Fruit fly (Drosophila melanogaster) whole organism, prepupa: ENCODE data around the gene CG32650.
A peak's percentile ranks its signal among the peaks of the same experiment; 100 is the strongest.

Experiments used
- Blimp-1 ChIP-seq: fragments of 200-800 bp; sonication (Bioruptor generic); optimal IDR thresholded peaks from 3 replicates; lab custom pipeline; 2017; ENCODE audit warnings: missing biosample characterization, missing genetic modification characterization, mild to moderate bottlenecking, moderate library complexity, missing genetic modification reagents
- CG10631 ChIP-seq: fragments of 200-800 bp; sonication (Bioruptor generic); optimal IDR thresholded peaks from 2 replicates; lab custom pipeline; 2016; ENCODE audit warnings: missing biosample characterization, missing genetic modification characterization
- CG10669 ChIP-seq: fragments of 200-800 bp; sonication (Bioruptor generic); optimal IDR thresholded peaks from 3 replicates; lab custom pipeline; 2018; ENCODE audit warnings: missing biosample characterization, mild to moderate bottlenecking, missing genetic modification characterization, moderate library complexity
- CG11294 ChIP-seq: fragments of 200-800 bp; sonication (Bioruptor generic); IDR thresholded peaks from 2 replicates; pipeline ENCODE4 v1.3.6; 2022; ENCODE audit warnings: missing biosample characterization, missing genetic modification characterization
- CG11902 ChIP-seq: fragments of 200-800 bp; sonication (Bioruptor generic); optimal IDR thresholded peaks from 3 replicates; lab custom pipeline; 2016; ENCODE audit warnings: missing biosample characterization, missing genetic modification characterization
- CG15336 ChIP-seq: fragments of 200-800 bp; sonication (Bioruptor generic); IDR thresholded peaks from 2 replicates; pipeline ENCODE4 v1.3.6; 2022; ENCODE audit warnings: missing biosample characterization, missing genetic modification characterization
- CG16779 ChIP-seq: fragments of 200-800 bp; sonication (Bioruptor generic); optimal IDR thresholded peaks from 3 replicates; lab custom pipeline; 2017; ENCODE audit warnings: missing biosample characterization, mild to moderate bottlenecking, missing genetic modification characterization
- CG3032 ChIP-seq: fragments of 200-800 bp; optimal IDR thresholded peaks from 2 replicates; lab custom pipeline; 2019; ENCODE audit warnings: missing biosample characterization, mild to moderate bottlenecking, missing genetic modification characterization, moderate library complexity
- CG32006 ChIP-seq: fragments of 200-800 bp; sonication (Bioruptor generic); optimal IDR thresholded peaks from 3 replicates; lab custom pipeline; 2017; ENCODE audit warnings: missing biosample characterization, mild to moderate bottlenecking, missing genetic modification characterization
- CG34406 ChIP-seq: fragments of 200-800 bp; sonication (Bioruptor generic); optimal IDR thresholded peaks from 3 replicates; lab custom pipeline; 2016; ENCODE audit warnings: missing biosample characterization, missing genetic modification characterization
- CG3919 ChIP-seq: fragments of 200-800 bp; sonication (Bioruptor generic); optimal IDR thresholded peaks from 3 replicates; lab custom pipeline; 2016; ENCODE audit warnings: missing biosample characterization, missing genetic modification characterization
- CG4318 ChIP-seq: fragments of 200-800 bp; sonication (Bioruptor generic); optimal IDR thresholded peaks from 3 replicates; lab custom pipeline; 2017; ENCODE audit warnings: missing biosample characterization, mild to moderate bottlenecking, missing genetic modification characterization
- CG6163 ChIP-seq: fragments of 200-800 bp; sonication (Bioruptor generic); IDR thresholded peaks from 3 replicates; pipeline ENCODE4 v1.3.6; 2022; ENCODE audit warnings: missing biosample characterization, missing genetic modification characterization
- CG6276 ChIP-seq: fragments of 200-800 bp; sonication (Bioruptor generic); optimal IDR thresholded peaks from 2 replicates; lab custom pipeline; 2017; ENCODE audit warnings: missing biosample characterization, mild to moderate bottlenecking, missing genetic modification characterization
- CG6792 ChIP-seq: fragments of 200-800 bp; sonication (Bioruptor generic); optimal IDR thresholded peaks from 3 replicates; lab custom pipeline; 2016; ENCODE audit warnings: missing biosample characterization, missing genetic modification characterization
- CG6808 ChIP-seq: fragments of 200-800 bp; sonication (Bioruptor generic); optimal IDR thresholded peaks from 3 replicates; lab custom pipeline; 2017; ENCODE audit warnings: missing biosample characterization, missing genetic modification characterization, mild to moderate bottlenecking, moderate library complexity, missing genetic modification reagents
- CG6854 ChIP-seq: fragments of 200-800 bp; sonication (Bioruptor generic); optimal IDR thresholded peaks from 2 replicates; lab custom pipeline; 2017; ENCODE audit warnings: missing biosample characterization, mild to moderate bottlenecking, missing genetic modification characterization
- CG8319 ChIP-seq: fragments of 200-800 bp; sonication (Bioruptor generic); optimal IDR thresholded peaks from 3 replicates; lab custom pipeline; 2016; ENCODE audit warnings: missing biosample characterization, missing genetic modification characterization
- CG8632 ChIP-seq: fragments of 200-800 bp; sonication (Bioruptor generic); optimal IDR thresholded peaks from 3 replicates; lab custom pipeline; 2016; ENCODE audit warnings: missing biosample characterization, missing genetic modification characterization
- CG9139 ChIP-seq: fragments of 200-800 bp; sonication (Bioruptor generic); optimal IDR thresholded peaks from 3 replicates; lab custom pipeline; 2017; ENCODE audit warnings: missing biosample characterization, mild to moderate bottlenecking, missing genetic modification characterization
- Eip75B ChIP-seq: fragments of 200-800 bp; sonication (Bioruptor generic); optimal IDR thresholded peaks from 3 replicates; lab custom pipeline; 2016; ENCODE audit warnings: missing biosample characterization, missing genetic modification characterization
- Eip78C ChIP-seq: fragments of 200-800 bp; sonication (Bioruptor generic); peaks from one replicate; lab custom pipeline; 2016; ENCODE audit warnings: missing biosample characterization, missing genetic modification characterization
- Ets21C ChIP-seq: fragments of 200-800 bp; sonication (Bioruptor generic); optimal IDR thresholded peaks from 3 replicates; lab custom pipeline; 2016; ENCODE audit warnings: missing biosample characterization, missing genetic modification characterization
- Gug ChIP-seq: fragments of 200-800 bp; sonication (Bioruptor generic); IDR thresholded peaks from 2 replicates; pipeline ENCODE4 v1.3.6; 2022; ENCODE audit warnings: missing biosample characterization, missing genetic modification characterization
- Hr39 ChIP-seq: fragments of 200-800 bp; sonication (Bioruptor generic); optimal IDR thresholded peaks from 2 replicates; lab custom pipeline; 2016; ENCODE audit warnings: missing biosample characterization, missing genetic modification characterization
- Lpt ChIP-seq: fragments of 200-800 bp; sonication (Bioruptor generic); optimal IDR thresholded peaks from 3 replicates; lab custom pipeline; 2016; ENCODE audit warnings: missing biosample characterization, missing genetic modification characterization
- OdsH ChIP-seq: fragments of 200-800 bp; sonication (Bioruptor generic); optimal IDR thresholded peaks from 3 replicates; lab custom pipeline; 2016; ENCODE audit warnings: missing biosample characterization, missing genetic modification characterization
- Smox ChIP-seq: fragments of 200-800 bp; sonication (Bioruptor generic); optimal IDR thresholded peaks from 3 replicates; lab custom pipeline; 2016; ENCODE audit warnings: missing biosample characterization, missing genetic modification characterization
- acj6 ChIP-seq: fragments of 200-800 bp; sonication (Bioruptor generic); optimal IDR thresholded peaks from 3 replicates; lab custom pipeline; 2016; ENCODE audit warnings: missing biosample characterization, missing genetic modification characterization
- cyc ChIP-seq: fragments of 200-800 bp; sonication (Bioruptor generic); optimal IDR thresholded peaks from 3 replicates; lab custom pipeline; 2016; ENCODE audit warnings: missing biosample characterization, missing genetic modification characterization
- dsx ChIP-seq: fragments of 200-800 bp; optimal IDR thresholded peaks from 3 replicates; lab custom pipeline; 2019; ENCODE audit warnings: missing biosample characterization, mild to moderate bottlenecking, missing genetic modification characterization, moderate library complexity; ENCODE audit not compliant: poor library complexity, severe bottlenecking
- eg ChIP-seq: fragments of 200-800 bp; sonication (Bioruptor generic); IDR thresholded peaks from 3 replicates; pipeline ENCODE4 v1.3.6; 2022; ENCODE audit warnings: missing biosample characterization, missing genetic modification characterization
- fd85E ChIP-seq: fragments of 200-800 bp; sonication (Bioruptor generic); optimal IDR thresholded peaks from 3 replicates; lab custom pipeline; 2016; ENCODE audit warnings: missing biosample characterization, missing genetic modification characterization
- fkh ChIP-seq: fragments of 200-800 bp; sonication (Bioruptor generic); optimal IDR thresholded peaks from 3 replicates; lab custom pipeline; 2017; ENCODE audit warnings: missing biosample characterization, mild to moderate bottlenecking, missing genetic modification characterization, moderate library complexity
- lz ChIP-seq: fragments of 200-800 bp; sonication (Bioruptor generic); optimal IDR thresholded peaks from 3 replicates; lab custom pipeline; 2016; ENCODE audit warnings: missing biosample characterization, missing genetic modification characterization
- net ChIP-seq: fragments of 200-800 bp; sonication (Bioruptor generic); optimal IDR thresholded peaks from 3 replicates; lab custom pipeline; 2016; ENCODE audit warnings: missing biosample characterization, missing genetic modification characterization
- pdm3 ChIP-seq: fragments of 200-800 bp; sonication (Bioruptor generic); optimal IDR thresholded peaks from 3 replicates; lab custom pipeline; 2016; ENCODE audit warnings: missing biosample characterization, missing genetic modification characterization
- salr ChIP-seq, 2 experiments: fragments of 200-800 bp; sonication (Bioruptor generic); optimal IDR thresholded peaks; 3 replicates each; lab custom pipeline; 2016 to 2018; ENCODE audit warnings: missing biosample characterization in 2 of 2, missing genetic modification characterization in 2 of 2, mild to moderate bottlenecking in 1 of 2
- spab ChIP-seq: fragments of 200-800 bp; sonication (Bioruptor generic); optimal IDR thresholded peaks from 2 replicates; lab custom pipeline; 2017; ENCODE audit warnings: missing biosample characterization, mild to moderate bottlenecking, missing genetic modification characterization, missing genetic modification reagents
- ss ChIP-seq, 2 experiments: fragments of 200-800 bp; sonication (Bioruptor generic); optimal IDR thresholded peaks; 2 replicates in 1 of 2; 3 replicates in 1 of 2; lab custom pipeline; 2017 to 2018; ENCODE audit warnings: mild to moderate bottlenecking in 2 of 2, missing biosample characterization in 2 of 2, missing genetic modification characterization in 2 of 2, moderate library complexity in 1 of 2
- svp ChIP-seq: fragments of 200-800 bp; sonication (Bioruptor generic); peaks from one replicate; lab custom pipeline; 2016; ENCODE audit warnings: missing biosample characterization, missing genetic modification characterization
- topi ChIP-seq: fragments of 200-800 bp; sonication (Bioruptor generic); optimal IDR thresholded peaks from 3 replicates; lab custom pipeline; 2016; ENCODE audit warnings: missing biosample characterization, missing genetic modification characterization
- vri ChIP-seq: fragments of 200-800 bp; sonication (Bioruptor generic); optimal IDR thresholded peaks from 3 replicates; lab custom pipeline; 2016; ENCODE audit warnings: missing biosample characterization, mild to moderate bottlenecking, missing genetic modification characterization

CG32650 gene

DNA sequence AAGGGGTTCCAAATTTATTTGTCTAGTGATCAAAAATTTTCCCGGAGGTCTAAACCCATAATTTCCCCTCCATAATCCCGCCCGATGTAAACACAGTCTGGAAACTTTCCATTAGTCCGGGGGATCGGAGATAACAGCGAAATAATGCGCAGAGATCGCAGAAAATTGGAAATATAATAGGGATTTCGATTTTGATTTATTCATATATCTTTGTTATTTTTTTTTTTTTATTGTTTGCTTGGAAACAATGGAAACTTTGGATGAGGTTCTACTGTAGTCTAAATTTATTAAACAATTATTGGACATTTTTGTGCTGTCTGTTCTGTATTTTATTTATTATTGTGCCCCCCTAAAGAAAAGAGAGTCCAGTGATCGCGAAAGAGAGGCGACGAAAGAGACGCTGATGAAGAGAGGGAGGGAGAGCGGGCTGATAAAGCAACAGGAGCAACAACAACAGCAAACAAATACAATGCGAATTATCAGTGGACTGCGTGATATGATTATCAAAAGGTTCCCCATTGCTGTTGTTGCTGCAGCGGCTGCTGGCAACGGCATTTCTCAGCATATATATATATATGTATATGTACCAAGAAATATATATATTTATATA, 3.2 kb downstream of the CG32650 start (continued):
- TF ChIP-seq Smox (GFP tag; lab: Kevin White, UChicago) (peak; percentile 24), fd85E (GFP tag; lab: Kevin White, UChicago) (no peak), CG34406 (peak; percentile 5), CG8319 (GFP tag; lab: Kevin White, UChicago) (no peak), Blimp-1 (GFP tag; lab: Kevin White, UChicago) (no peak), salr (GFP tag; optimal IDR thresholded peaks at IDR 0.05; lab: Kevin White, UChicago) (no peak), eg (GFP tag; lab: Robert Waterston, UW) (no peak), spab (GFP tag; lab: Kevin White, UChicago) (no peak), cyc (GFP tag; lab: Kevin White, UChicago) (peak; percentile 24), CG6808 (GFP tag; lab: Kevin White, UChicago) (peak; percentile 23), CG9139 (GFP tag; lab: Kevin White, UChicago) (no peak), Hr39 (GFP tag; lab: Kevin White, UChicago) (peak; percentile 23), CG15336 (GFP tag; lab: Robert Waterston, UW) (0 out of 2 replicates have a peak, but pooled peaks have one; percentile 8), Ets21C (GFP tag; lab: Kevin White, UChicago) (no peak), CG6163 (GFP tag; lab: Robert Waterston, UW) (peak; percentile 34; the same call in 1 of the 3 replicates), CG32006 (GFP tag; lab: Kevin White, UChicago) (no peak), CG6854 (peak; percentile 14), CG10631 (GFP tag; lab: Kevin White, UChicago) (no peak)

DNA sequence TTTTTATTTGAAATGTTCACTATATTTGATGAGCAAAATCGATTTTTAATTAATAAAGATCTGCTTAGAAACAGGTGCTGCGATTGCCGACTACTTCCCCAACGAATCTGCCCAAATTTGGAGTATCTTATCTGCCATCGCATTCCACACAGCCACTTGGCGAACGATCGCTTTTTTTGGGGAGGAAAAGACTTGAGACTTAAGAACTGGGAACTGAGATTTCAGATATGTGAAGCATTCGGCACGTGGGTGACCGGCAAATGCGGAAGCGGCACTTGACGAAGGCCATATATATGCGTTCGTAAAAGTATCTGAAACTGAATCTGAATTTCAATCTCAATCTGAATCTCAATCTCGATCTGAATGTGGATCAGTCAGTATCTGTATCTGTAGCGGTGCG, 4.5 kb downstream of the CG32650 start:
- TF ChIP-seq svp (peak; percentile 60), net (GFP tag; lab: Kevin White, UChicago) (no peak)

DNA sequence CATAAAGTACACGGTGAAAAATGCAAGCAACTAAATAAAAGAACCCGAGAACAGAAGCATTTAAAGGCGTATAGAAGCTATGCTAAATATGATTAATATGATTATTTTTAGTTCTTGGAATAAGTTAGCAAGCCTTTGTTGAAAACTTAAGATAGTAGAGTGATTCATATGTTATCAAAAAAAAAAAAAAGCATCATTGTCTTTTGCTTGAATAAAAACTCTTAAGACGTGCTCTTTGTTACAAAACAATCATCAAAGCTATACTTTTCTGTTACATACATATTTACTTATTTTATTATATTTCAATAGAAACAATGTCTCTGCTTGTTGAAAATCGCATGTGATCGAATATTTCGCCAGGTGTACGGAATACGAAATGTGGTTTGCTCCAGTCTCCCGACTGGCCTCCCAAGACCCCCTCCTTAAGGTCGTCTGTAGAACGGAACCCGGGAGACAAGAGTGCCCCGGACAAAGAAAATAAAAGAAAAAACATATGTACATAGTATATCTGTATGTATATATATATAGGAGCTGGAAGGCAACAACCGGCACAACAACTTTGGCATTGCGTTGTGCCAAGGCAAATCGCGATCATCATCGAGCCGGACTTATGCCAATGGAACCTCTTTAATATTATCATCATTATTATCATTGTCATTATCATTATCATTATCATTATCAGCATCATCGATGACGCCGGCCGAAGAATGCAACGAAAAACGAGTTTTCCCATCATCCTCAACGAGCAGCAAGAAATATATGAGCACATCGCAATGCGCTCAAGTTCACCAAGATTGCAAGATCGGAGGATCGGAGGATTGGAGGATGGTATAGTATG, 6.9 kb downstream of the CG32650 start:
- TF ChIP-seq CG8632 (GFP tag; lab: Kevin White, UChicago) (peak; percentile 71), lz (GFP tag; lab: Kevin White, UChicago) (peak; percentile 57), CG4318 (peak; percentile 73), CG34406 (peak; percentile 72), spab (GFP tag; lab: Kevin White, UChicago) (peak; percentile 77), acj6 (GFP tag; lab: Kevin White, UChicago) (peak; percentile 65), Eip75B (GFP tag; lab: Kevin White, UChicago) (peak; percentile 61), Lpt (GFP tag; lab: Kevin White, UChicago) (peak; percentile 57), OdsH (GFP tag; lab: Kevin White, UChicago) (peak; percentile 76), CG6276 (peak; percentile 76), fkh (GFP tag; lab: Kevin White, UChicago) (no peak), CG15336 (GFP tag; lab: Robert Waterston, UW) (peak; percentile 66), CG6163 (GFP tag; lab: Robert Waterston, UW) (no peak; the same call in 2 of the 3 replicates), CG11902 (peak; percentile 28), CG16779 (peak; percentile 49), CG3919 (GFP tag; lab: Kevin White, UChicago) (peak; percentile 70), salr (GFP tag; optimal IDR thresholded peaks at IDR 0.05; lab: Kevin White, UChicago) (peak; percentile 17 to 59), net (GFP tag; lab: Kevin White, UChicago) (peak; percentile 65), dsx (peak; percentile 61), CG6792 (GFP tag; lab: Kevin White, UChicago) (peak; percentile 63), Blimp-1 (GFP tag; lab: Kevin White, UChicago) (no peak), Eip78C (GFP tag; lab: Kevin White, UChicago) (peak; percentile 95), vri (GFP tag; lab: Kevin White, UChicago) (peak; percentile 21), ss (GFP tag; optimal IDR thresholded peaks at IDR 0.05; lab: Kevin White, UChicago) (peak; percentile 46 to 87), fd85E (GFP tag; lab: Kevin White, UChicago) (no peak), Smox (GFP tag; lab: Kevin White, UChicago) (peak; percentile 56), Gug (peak; percentile 43; the same call in 1 of the 2 replicates), pdm3 (peak; percentile 71), cyc (GFP tag; lab: Kevin White, UChicago) (peak; percentile 51), CG10669 (GFP tag; lab: Kevin White, UChicago) (peak; percentile 74), CG3032 (tag; lab: Kevin White, UChicago) (peak; percentile 78), topi (GFP tag; lab: Kevin White, UChicago) (peak; percentile 72), CG11294 (GFP tag; lab: Robert Waterston, UW) (no peak; the same call in 1 of the 2 replicates), Hr39 (GFP tag; lab: Kevin White, UChicago) (peak; percentile 47), eg (GFP tag; lab: Robert Waterston, UW) (no peak)
